Fruit fly (Drosophila melanogaster): ENCODE data around the gene CG3078.

DNA sequence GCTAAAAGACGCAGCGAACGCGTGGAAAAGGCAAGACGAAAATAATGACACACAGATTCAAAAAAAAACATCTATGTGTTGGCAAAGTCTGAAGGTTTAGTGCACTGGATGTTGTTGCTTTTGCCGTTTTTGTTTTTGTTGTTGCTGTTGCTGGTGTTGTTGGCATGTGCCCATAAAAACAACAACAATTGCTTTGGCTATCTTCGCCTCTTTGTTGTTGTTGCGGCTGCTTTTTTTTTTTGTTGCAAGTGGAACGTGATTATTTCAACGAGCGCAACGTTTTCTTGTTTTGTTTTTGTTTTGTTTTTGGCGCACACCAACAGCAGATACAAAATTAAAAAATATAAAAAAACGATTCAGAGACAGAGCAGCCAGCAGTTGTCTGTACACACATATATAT lies 29.5 kb upstream of the CG3078 start:
- TF ChIP-seq EcR (GFP tag; optimal IDR thresholded peaks at IDR 0.05) (peak; percentile 91), fd96Ca (GFP tag; IDR thresholded peaks at IDR 0.05) (peak; percentile 94), CG13204 (GFP tag; optimal IDR thresholded peaks at IDR 0.05) (peak; percentile 97), Pif1B (GFP tag; optimal IDR thresholded peaks at IDR 0.05) (peak; percentile 83), CG12605 (GFP tag; IDR thresholded peaks at IDR 0.05) (peak; percentile 96), CG17806 (tag; optimal IDR thresholded peaks at IDR 0.05) (peak; percentile 83), D1 (tag; optimal IDR thresholded peaks at IDR 0.05) (peak; percentile 48)
